Worm (Caenorhabditis elegans): ENCODE results near the gene fbxb-3.

DNA sequence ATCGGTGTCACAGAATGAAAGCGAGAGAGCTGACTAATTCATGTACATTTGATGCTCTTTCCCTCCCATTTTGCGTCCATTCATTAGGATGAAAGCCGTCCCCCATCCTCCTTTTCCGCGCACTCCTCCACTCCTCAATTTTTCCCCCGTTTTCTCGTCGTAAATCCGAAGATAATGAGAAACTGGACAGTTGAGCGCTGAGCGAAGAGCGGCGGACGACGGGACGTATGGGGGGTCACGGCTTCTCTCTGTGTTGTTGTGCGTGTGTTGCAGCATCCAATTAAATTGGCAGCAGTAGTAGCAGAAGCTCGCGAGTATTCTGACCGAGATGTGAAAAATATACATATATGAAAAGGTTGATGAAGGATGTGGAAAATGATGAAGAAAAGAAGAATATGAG, 33.1 kb downstream of the fbxb-3 start:
- TF ChIP-seq lin-13 (GFP tag; optimal IDR thresholded peaks at IDR 0.05) (no peak), mdl-1 (tag; optimal IDR thresholded peaks at IDR 0.05) (no peak), ztf-11 (tag; optimal IDR thresholded peaks at IDR 0.05) (no peak), nhr-11 (tag; optimal IDR thresholded peaks at IDR 0.05) (no peak), blmp-1 (tag; optimal IDR thresholded peaks at IDR 0.05; ENCODE audit: insufficient read depth) (no peak)
